Fruit fly (Drosophila melanogaster) whole organism, pupa: ENCODE results near the gene Trl.

ENCODE experiments used
- CG13204 ChIP-seq: fragments of 200-800 bp; sonication (Bioruptor generic); optimal IDR thresholded peaks from 2 replicates; lab custom pipeline; 2018; ENCODE audit warnings: missing biosample characterization, mild to moderate bottlenecking, missing genetic modification characterization, moderate library complexity
- CG14655 ChIP-seq: fragments of 200-800 bp; sonication (Bioruptor generic); optimal IDR thresholded peaks from 3 replicates; lab custom pipeline; 2017; ENCODE audit warnings: mild to moderate bottlenecking, missing biosample characterization, missing genetic modification reagents, missing genetic modification characterization
- CG15710 ChIP-seq: fragments of 200-800 bp; sonication (Bioruptor generic); optimal IDR thresholded peaks from 2 replicates; lab custom pipeline; 2018; ENCODE audit warnings: missing biosample characterization, mild to moderate bottlenecking, missing genetic modification characterization, moderate library complexity
- CG17806 ChIP-seq: fragments of 200-800 bp; sonication (Bioruptor generic); optimal IDR thresholded peaks from 2 replicates; lab custom pipeline; 2018; ENCODE audit warnings: missing biosample characterization, mild to moderate bottlenecking, missing genetic modification characterization, moderate library complexity
- CG34367 ChIP-seq: fragments of 200-800 bp; sonication (Bioruptor generic); optimal IDR thresholded peaks from 2 replicates; lab custom pipeline; 2018; ENCODE audit warnings: missing biosample characterization, mild to moderate bottlenecking, missing genetic modification characterization
- CG8159 ChIP-seq: fragments of 200-800 bp; sonication (Bioruptor generic); optimal IDR thresholded peaks from 3 replicates; lab custom pipeline; 2018; ENCODE audit warnings: missing biosample characterization, mild to moderate bottlenecking, missing genetic modification characterization, moderate library complexity
- CG9948 ChIP-seq: fragments of 200-800 bp; sonication (Bioruptor generic); optimal IDR thresholded peaks from 2 replicates; lab custom pipeline; 2018; ENCODE audit warnings: missing biosample characterization, mild to moderate bottlenecking, missing genetic modification characterization, moderate library complexity
- EcR ChIP-seq: fragments of 200-800 bp; sonication (Bioruptor generic); optimal IDR thresholded peaks from 3 replicates; lab custom pipeline; 2019; ENCODE audit warnings: missing biosample characterization, missing genetic modification characterization, mild to moderate bottlenecking, moderate library complexity, missing genetic modification reagents
- Pif1A ChIP-seq: fragments of 200-800 bp; sonication (Bioruptor generic); optimal IDR thresholded peaks from 3 replicates; lab custom pipeline; 2016; ENCODE audit warnings: missing biosample characterization, missing genetic modification characterization
- Snoo ChIP-seq: fragments of 200-800 bp; sonication (Bioruptor generic); optimal IDR thresholded peaks from 3 replicates; lab custom pipeline; 2017; ENCODE audit warnings: missing biosample characterization, mild to moderate bottlenecking, missing genetic modification characterization, inconsistent platforms
- gl ChIP-seq: fragments of 200-800 bp; sonication (Bioruptor generic); optimal IDR thresholded peaks from 2 replicates; lab custom pipeline; 2018; ENCODE audit warnings: missing biosample characterization, mild to moderate bottlenecking, missing genetic modification characterization

DNA sequence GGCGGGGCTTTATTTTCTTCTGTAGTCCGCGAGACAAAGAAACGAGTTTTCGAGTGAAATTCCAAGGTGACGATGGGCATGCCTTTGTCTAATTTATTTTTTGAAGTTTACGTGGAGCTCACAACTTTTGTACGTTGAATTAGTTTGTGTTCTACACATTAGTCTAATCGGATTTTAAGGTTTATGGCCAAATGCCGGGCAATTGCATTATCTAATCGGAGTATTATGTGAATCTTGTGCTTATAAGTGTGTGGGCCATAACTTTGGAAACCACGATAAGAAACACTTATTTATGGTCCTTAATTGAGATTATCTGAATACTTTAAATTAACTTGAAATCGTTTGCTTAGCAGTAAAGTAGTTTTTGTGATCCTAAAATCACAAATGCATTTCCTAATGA is 48.0 kb downstream of the Trl start:
- TF ChIP-seq CG15710 (tag; lab: Kevin White, UChicago): no peak
- TF ChIP-seq CG8159 (tag; lab: Kevin White, UChicago): no peak
- no peak for TF ChIP-seq CG9948
- TF ChIP-seq EcR: no peak
- TF ChIP-seq gl (tag; lab: Kevin White, UChicago): no peak
- TF ChIP-seq CG14655 (GFP tag; lab: Kevin White, UChicago): no peak
- TF ChIP-seq CG17806 (tag; lab: Kevin White, UChicago): no peak
- no peak for TF ChIP-seq Snoo (tag; lab: Kevin White, UChicago)
- TF ChIP-seq CG13204 (GFP tag; lab: Kevin White, UChicago): no peak
- no peak for TF ChIP-seq CG34367
- no peak for TF ChIP-seq Pif1A (GFP tag; lab: Kevin White, UChicago)
